Fruit fly (Drosophila melanogaster): ENCODE measurements around the gene CG33946.

The CG33946 gene

dm6 chr3L:6249178-6250078, 29.1 kb downstream of the CG33946 start:
- TF ChIP-seq salr (GFP tag; optimal IDR thresholded peaks at IDR 0.05) (peak in 1 of 2 experiments; percentile 46), CG10669 (GFP tag; optimal IDR thresholded peaks at IDR 0.05) (no peak), CG4318 (GFP tag; optimal IDR thresholded peaks at IDR 0.05) (peak; percentile 31), acj6 (GFP tag; optimal IDR thresholded peaks at IDR 0.05) (peak; percentile 33), ss (GFP tag; optimal IDR thresholded peaks at IDR 0.05) (peak in 1 of 2 experiments; percentile 36), Blimp-1 (GFP tag; optimal IDR thresholded peaks at IDR 0.05) (peak; percentile 35), Ets21C (GFP tag; optimal IDR thresholded peaks at IDR 0.05) (no peak), CG1621 (tag; optimal IDR thresholded peaks at IDR 0.05) (no peak), OdsH (GFP tag; optimal IDR thresholded peaks at IDR 0.05) (peak; percentile 16), svp (GFP tag) (peak; percentile 85), fkh (GFP tag; optimal IDR thresholded peaks at IDR 0.05) (no peak), CG11902 (GFP tag; optimal IDR thresholded peaks at IDR 0.05) (no peak), Hr4 (GFP tag; optimal IDR thresholded peaks at IDR 0.05) (peak; percentile 49), Hr38 (GFP tag; optimal IDR thresholded peaks at IDR 0.05) (no peak), pdm3 (GFP tag; optimal IDR thresholded peaks at IDR 0.05) (peak; percentile 17), esn (GFP tag; optimal IDR thresholded peaks at IDR 0.05) (peak; percentile 64), CG3919 (GFP tag; optimal IDR thresholded peaks at IDR 0.05) (no peak), CG8119 (GFP tag; IDR thresholded peaks at IDR 0.05) (peak; percentile 69; the same call in 2 of the 3 replicates), CG8632 (GFP tag; optimal IDR thresholded peaks at IDR 0.05) (no peak), CG34406 (GFP tag; optimal IDR thresholded peaks at IDR 0.05) (no peak), net (GFP tag; optimal IDR thresholded peaks at IDR 0.05) (peak; percentile 7), Met (GFP tag; optimal IDR thresholded peaks at IDR 0.05) (peak; percentile 67), CG10631 (GFP tag; optimal IDR thresholded peaks at IDR 0.05) (no peak), fd59A (GFP tag; optimal IDR thresholded peaks at IDR 0.05) (no peak), Ets96B (tag; optimal IDR thresholded peaks at IDR 0.05) (no peak), topi (GFP tag; optimal IDR thresholded peaks at IDR 0.05) (peak; percentile 51), CG8319 (GFP tag; optimal IDR thresholded peaks at IDR 0.05) (no peak), Sox15 (GFP tag; optimal IDR thresholded peaks at IDR 0.05) (no peak), CG6792 (GFP tag; optimal IDR thresholded peaks at IDR 0.05) (no peak), eg (GFP tag; IDR thresholded peaks at IDR 0.05) (peak; percentile 67; the same call in 1 of the 3 replicates), CG15336 (GFP tag; IDR thresholded peaks at IDR 0.05) (peak; percentile 60; the same call in 1 of the 2 replicates), dsx (GFP tag; optimal IDR thresholded peaks at IDR 0.05; ENCODE audit: poor library complexity, severe bottlenecking) (peak; percentile 31), CG7368 (GFP tag; optimal IDR thresholded peaks at IDR 0.05) (no peak), CG6163 (GFP tag; IDR thresholded peaks at IDR 0.05) (peak; percentile 59; the same call in 2 of the 3 replicates), Eip78C (GFP tag) (peak; percentile 76), CG32006 (GFP tag; optimal IDR thresholded peaks at IDR 0.05) (peak; percentile 56), Sox14 (GFP tag; optimal IDR thresholded peaks at IDR 0.05) (peak; percentile 38), dac (GFP tag; optimal IDR thresholded peaks at IDR 0.05) (no peak), CG3032 (tag; optimal IDR thresholded peaks at IDR 0.05) (no peak), CG6808 (GFP tag; optimal IDR thresholded peaks at IDR 0.05) (no peak), CG11294 (GFP tag; IDR thresholded peaks at IDR 0.05) (no peak), lz (GFP tag; optimal IDR thresholded peaks at IDR 0.05) (peak; percentile 36), CG9139 (GFP tag; optimal IDR thresholded peaks at IDR 0.05) (no peak), spab (GFP tag; optimal IDR thresholded peaks at IDR 0.05) (no peak), Lpt (GFP tag; optimal IDR thresholded peaks at IDR 0.05) (peak; percentile 20), Hr39 (GFP tag; optimal IDR thresholded peaks at IDR 0.05) (peak; percentile 41), fd85E (GFP tag; optimal IDR thresholded peaks at IDR 0.05) (no peak), Gug (GFP tag; IDR thresholded peaks at IDR 0.05) (0 out of 2 replicates have a peak, but pooled peaks have one; percentile 12), cyc (GFP tag; optimal IDR thresholded peaks at IDR 0.05) (peak; percentile 33), CG31627 (GFP tag; optimal IDR thresholded peaks at IDR 0.05) (peak; percentile 40)

Data from whole organism, prepupa.